Fruit fly (Drosophila melanogaster) whole organism, wandering third instar larva: ENCODE data around the gene CG31560.

Source experiments
- CG9705 ChIP-seq: fragments of 200-800 bp; sonication (Bioruptor generic); optimal IDR thresholded peaks from 2 replicates; lab custom pipeline; 2018; ENCODE audit warnings: missing biosample characterization, mild to moderate bottlenecking, missing genetic modification characterization
- OdsH ChIP-seq: fragments of 200-800 bp; sonication (Bioruptor generic); optimal IDR thresholded peaks from 2 replicates; lab custom pipeline; 2016; ENCODE audit warnings: missing biosample characterization, mild to moderate bottlenecking, missing genetic modification characterization
- dmrt93B ChIP-seq: fragments of 200-800 bp; sonication (Bioruptor generic); optimal IDR thresholded peaks from 2 replicates; lab custom pipeline; 2018; ENCODE audit warnings: missing biosample characterization, mild to moderate bottlenecking, missing genetic modification characterization
- foxo ChIP-seq, 2 experiments: fragments of 200-800 bp; sonication (Bioruptor generic); optimal IDR thresholded peaks; 2 replicates in 1 of 2; 3 replicates in 1 of 2; lab custom pipeline; 2016 to 2017; ENCODE audit warnings: missing biosample characterization in 2 of 2, missing genetic modification characterization in 2 of 2
- h ChIP-seq: fragments of 200-800 bp; sonication (Bioruptor generic); optimal IDR thresholded peaks from 3 replicates; lab custom pipeline; 2016; ENCODE audit warnings: missing biosample characterization, mild to moderate bottlenecking, missing genetic modification characterization
- pan ChIP-seq: fragments of >200 bp; optimal IDR thresholded peaks from 2 replicates; lab custom pipeline; 2017
- usp ChIP-seq: fragments of >200 bp; optimal IDR thresholded peaks from 2 replicates; lab custom pipeline; 2017; ENCODE audit warnings: missing biosample characterization, missing genetic modification characterization

dm6 chr3R:6297164-6297563 lies 12.6 kb upstream of the CG31560 start:
- TF ChIP-seq foxo (GFP tag; optimal IDR thresholded peaks at IDR 0.05; lab: Kevin White, UChicago) = no peak
- no peak for TF ChIP-seq dmrt93B (GFP tag; lab: Kevin White, UChicago)
- no peak for TF ChIP-seq h (GFP tag; lab: Kevin White, UChicago)
- no peak for TF ChIP-seq CG9705 (GFP tag; lab: Kevin White, UChicago)
- no peak for TF ChIP-seq OdsH (GFP tag; lab: Kevin White, UChicago)
- no peak for TF ChIP-seq usp (GFP tag; lab: Kevin White, UChicago)
- no peak for TF ChIP-seq pan (lab: Kevin White, UChicago)
